Worm (Caenorhabditis elegans) whole organism, young adult: ENCODE results near the gene ensh-1.

ENCODE experiments used
- B0019.2 ChIP-seq: fragments of 200-800 bp; sonication (Bioruptor generic); conservative IDR thresholded peaks from 2 replicates; pipeline ENCODE4 v1.3.6; 2022; ENCODE audit warnings: missing genetic modification reagents, missing genetic modification characterization, missing compliant biosample characterization
- B0035.1 ChIP-seq: sonication (generic microtip); optimal IDR thresholded peaks from 2 replicates; lab custom pipeline; 2016; ENCODE audit warnings: missing genetic modification characterization, mild to moderate bottlenecking, missing compliant biosample characterization, missing genotype, missing genetic modification reagents
- D2030.7 ChIP-seq: fragments of 200-800 bp; sonication (Bioruptor generic); IDR thresholded peaks from 2 replicates; pipeline ENCODE4 v1.3.6; 2022; ENCODE audit warnings: missing genetic modification reagents, missing genetic modification characterization, missing compliant biosample characterization
- F37B4.10 ChIP-seq: fragments of 200-800 bp; sonication (Bioruptor generic); IDR thresholded peaks from 2 replicates; pipeline ENCODE4 v1.3.6; 2022; ENCODE audit warnings: missing genetic modification characterization, missing compliant biosample characterization
- F57A8.1 ChIP-seq: fragments of 200-800 bp; sonication (Bioruptor generic); optimal IDR thresholded peaks from 2 replicates; lab custom pipeline; 2018; ENCODE audit warnings: mild to moderate bottlenecking, missing genetic modification characterization, moderate library complexity, missing compliant biosample characterization
- F57C9.4 ChIP-seq: sonication (generic microtip); optimal IDR thresholded peaks from 2 replicates; lab custom pipeline; 2017; ENCODE audit warnings: mild to moderate bottlenecking, missing genetic modification characterization, missing compliant biosample characterization
- Y53F4B.3 ChIP-seq: fragments of 200-800 bp; sonication (Bioruptor generic); IDR thresholded peaks from 2 replicates; pipeline ENCODE4 v1.3.6; 2022; ENCODE audit warnings: missing genetic modification reagents, missing genetic modification characterization, missing compliant biosample characterization
- Y56A3A.18 ChIP-seq: fragments of 200-800 bp; sonication (Bioruptor generic); IDR thresholded peaks from 2 replicates; pipeline ENCODE4 v1.3.6; 2022; ENCODE audit warnings: missing genetic modification reagents, missing genetic modification characterization, missing compliant biosample characterization
- ama-1 ChIP-seq, 3 experiments: fragments of 150-350 bp in 1 of 3; sonication (generic microtip) in 2 of 3; optimal IDR thresholded peaks; 2 replicates each; lab custom pipeline; 2014 to 2018; ENCODE audit warnings: missing biosample characterization in 2 of 3, missing genetic modification characterization in 2 of 3, missing genetic modification reagents in 2 of 3
- aptf-3 ChIP-seq: fragments of 200-800 bp; sonication (Bioruptor generic); IDR thresholded peaks from 2 replicates; pipeline ENCODE4 v1.3.6; 2022; ENCODE audit warnings: missing genetic modification characterization, missing compliant biosample characterization
- attf-5 ChIP-seq: fragments of 200-800 bp; sonication (Bioruptor generic); optimal IDR thresholded peaks from 2 replicates; lab custom pipeline; 2018; ENCODE audit warnings: mild to moderate bottlenecking, missing genetic modification characterization, missing compliant biosample characterization
- attf-6 ChIP-seq: fragments of 200-800 bp; sonication (Bioruptor generic); IDR thresholded peaks from 2 replicates; pipeline ENCODE4 v1.3.6; 2022; ENCODE audit warnings: missing genetic modification reagents, missing genetic modification characterization, missing compliant biosample characterization
- ceh-58 ChIP-seq: fragments of 200-800 bp; sonication (Bioruptor generic); IDR thresholded peaks from 2 replicates; pipeline ENCODE4 v1.3.6; 2022; ENCODE audit warnings: missing genetic modification characterization, missing compliant biosample characterization
- dox-1 ChIP-seq: fragments of 200-800 bp; sonication (Bioruptor generic); IDR thresholded peaks from 2 replicates; pipeline ENCODE4 v1.3.6; 2022; ENCODE audit warnings: missing genetic modification reagents, missing genetic modification characterization, missing compliant biosample characterization
- egl-18 ChIP-seq: fragments of 200-800 bp; sonication (Bioruptor generic); IDR thresholded peaks from 2 replicates; pipeline ENCODE4 v1.3.6; 2022; ENCODE audit warnings: missing genetic modification reagents, missing genetic modification characterization, missing compliant biosample characterization
- egl-44 ChIP-seq: fragments of 200-800 bp; sonication (Bioruptor generic); IDR thresholded peaks from 2 replicates; pipeline ENCODE4 v1.3.6; 2022; ENCODE audit warnings: missing genetic modification reagents, missing genetic modification characterization, missing compliant biosample characterization
- egrh-3 ChIP-seq: fragments of 200-800 bp; sonication (Bioruptor generic); IDR thresholded peaks from 2 replicates; pipeline ENCODE4 v1.3.6; 2022; ENCODE audit warnings: missing genetic modification reagents, missing genetic modification characterization, missing compliant biosample characterization
- ets-4 ChIP-seq: fragments of 200-800 bp; sonication (Bioruptor generic); optimal IDR thresholded peaks from 2 replicates; lab custom pipeline; 2018; ENCODE audit warnings: mild to moderate bottlenecking, missing genetic modification characterization, missing compliant biosample characterization
- fkh-3 ChIP-seq: sonication (generic microtip); optimal IDR thresholded peaks from 2 replicates; lab custom pipeline; 2016; ENCODE audit warnings: mild to moderate bottlenecking, missing genetic modification characterization, missing compliant biosample characterization
- him-1 ChIP-seq: sonication (generic microtip); optimal IDR thresholded peaks from 2 replicates; lab custom pipeline; 2016; ENCODE audit warnings: missing genotype, missing genetic modification reagents, missing genetic modification characterization, missing compliant biosample characterization
- hmg-1.2 ChIP-seq: fragments of 200-800 bp; sonication (Bioruptor generic); IDR thresholded peaks from 2 replicates; pipeline ENCODE4 v1.3.6; 2022; ENCODE audit warnings: missing genetic modification reagents, missing genetic modification characterization, missing compliant biosample characterization
- hmg-20 ChIP-seq: fragments of 200-800 bp; sonication (Bioruptor generic); IDR thresholded peaks from 2 replicates; pipeline ENCODE4 v1.3.6; 2022; ENCODE audit warnings: missing genetic modification reagents, missing genetic modification characterization, missing compliant biosample characterization
- hsf-1 ChIP-seq: fragments of 200-800 bp; sonication (Bioruptor generic); IDR thresholded peaks from 2 replicates; pipeline ENCODE4 v1.3.6; 2022; ENCODE audit warnings: missing genetic modification reagents, missing genetic modification characterization, missing compliant biosample characterization
- let-526 ChIP-seq: fragments of 200-800 bp; sonication (Bioruptor generic); IDR thresholded peaks from 2 replicates; pipeline ENCODE4 v1.3.6; 2022; ENCODE audit warnings: missing genetic modification reagents, missing genetic modification characterization, missing compliant biosample characterization
- madf-3 ChIP-seq: fragments of 200-800 bp; sonication (Bioruptor generic); IDR thresholded peaks from 2 replicates; pipeline ENCODE4 v1.3.6; 2022; ENCODE audit warnings: missing genetic modification reagents, missing genetic modification characterization, missing compliant biosample characterization
- mcd-1 ChIP-seq: fragments of 200-800 bp; sonication (Bioruptor generic); IDR thresholded peaks from 2 replicates; pipeline ENCODE4 v1.3.6; 2022; ENCODE audit warnings: missing genetic modification reagents, missing genetic modification characterization, missing compliant biosample characterization
- nfya-1 ChIP-seq: sonication (generic microtip); optimal IDR thresholded peaks from 2 replicates; lab custom pipeline; 2017; ENCODE audit warnings: antibody characterized with exemption, missing compliant biosample characterization, missing genetic modification characterization, borderline replicate concordance; ENCODE audit not compliant: insufficient read depth
- nhr-27 ChIP-seq: fragments of 200-800 bp; sonication (Bioruptor generic); optimal IDR thresholded peaks from 2 replicates; lab custom pipeline; 2018; ENCODE audit warnings: mild to moderate bottlenecking, missing genetic modification characterization, moderate library complexity, missing compliant biosample characterization
- nhr-80 ChIP-seq: sonication (generic microtip); optimal IDR thresholded peaks from 2 replicates; lab custom pipeline; 2016; ENCODE audit warnings: missing genetic modification characterization, missing compliant biosample characterization
- nhr-90 ChIP-seq: sonication (generic microtip); optimal IDR thresholded peaks from 2 replicates; lab custom pipeline; 2016; ENCODE audit warnings: missing genotype, mild to moderate bottlenecking, missing genetic modification characterization, missing compliant biosample characterization
- pbrm-1 ChIP-seq: fragments of 200-800 bp; sonication (Bioruptor generic); IDR thresholded peaks from 2 replicates; pipeline ENCODE4 v1.3.6; 2022; ENCODE audit warnings: missing genetic modification reagents, missing genetic modification characterization, missing compliant biosample characterization
- pha-4 ChIP-seq: fragments of 150-350 bp; sonication (generic microtip); optimal IDR thresholded peaks from 2 replicates; lab custom pipeline; 2014; ENCODE audit warnings: missing biosample characterization, missing genetic modification reagents, missing genetic modification characterization
- snpc-1.3 ChIP-seq: sonication (generic microtip); optimal IDR thresholded peaks from 2 replicates; lab custom pipeline; 2017; ENCODE audit warnings: missing genetic modification characterization, mild to moderate bottlenecking, missing compliant biosample characterization, antibody characterized with exemption, moderate library complexity, missing genotype, missing genetic modification reagents; ENCODE audit not compliant: insufficient read depth
- sptf-2 ChIP-seq: fragments of 200-800 bp; sonication (Bioruptor generic); optimal IDR thresholded peaks from 2 replicates; lab custom pipeline; 2018; ENCODE audit warnings: mild to moderate bottlenecking, missing genetic modification characterization, missing compliant biosample characterization
- tbp1 ChIP-seq: fragments of 200-800 bp; sonication (Bioruptor generic); optimal IDR thresholded peaks from 2 replicates; lab custom pipeline; 2018; ENCODE audit warnings: mild to moderate bottlenecking, missing genetic modification characterization, missing compliant biosample characterization
- tbx-9 ChIP-seq: sonication (generic microtip); optimal IDR thresholded peaks from 2 replicates; lab custom pipeline; 2016; ENCODE audit warnings: borderline replicate concordance, missing genetic modification characterization, inconsistent platforms, missing compliant biosample characterization
- unc-130 ChIP-seq: sonication (generic microtip); optimal IDR thresholded peaks from 2 replicates; lab custom pipeline; 2016; ENCODE audit warnings: missing genetic modification reagents, missing genetic modification characterization, missing compliant biosample characterization
- unc-62 ChIP-seq: fragments of 150-350 bp; optimal IDR thresholded peaks from 2 replicates; lab custom pipeline; 2014; ENCODE audit warnings: missing biosample characterization, missing genetic modification reagents, missing genetic modification characterization
- xnd-1 ChIP-seq: sonication (generic microtip); optimal IDR thresholded peaks from 2 replicates; lab custom pipeline; 2016; ENCODE audit warnings: missing genotype, missing genetic modification reagents, missing genetic modification characterization, missing compliant biosample characterization
- zfh-2 ChIP-seq: fragments of 200-800 bp; sonication (Bioruptor generic); conservative IDR thresholded peaks from 2 replicates; pipeline ENCODE4 v1.3.6; 2022; ENCODE audit warnings: missing genetic modification reagents, missing genetic modification characterization, missing compliant biosample characterization
- ztf-18 ChIP-seq: sonication (generic microtip); optimal IDR thresholded peaks from 2 replicates; lab custom pipeline; 2016; ENCODE audit warnings: missing genotype, mild to moderate bottlenecking, missing genetic modification characterization, missing compliant biosample characterization
- ztf-22 ChIP-seq: fragments of 200-800 bp; sonication (Bioruptor generic); optimal IDR thresholded peaks from 2 replicates; lab custom pipeline; 2018; ENCODE audit warnings: mild to moderate bottlenecking, missing genetic modification characterization, moderate library complexity, missing compliant biosample characterization
- ztf-3 ChIP-seq: fragments of 200-800 bp; sonication (Bioruptor generic); optimal IDR thresholded peaks from 2 replicates; lab custom pipeline; 2018; ENCODE audit warnings: mild to moderate bottlenecking, missing genetic modification characterization, missing compliant biosample characterization

ensh-1 gene

ce11 chrX:8902920-8903319 is 2.3 kb upstream of the ensh-1 start:
- no peak for TF ChIP-seq madf-3 (GFP tag; lab: Robert Waterston, UW)

ce11 chrX:8911077-8911476 is 5.9 kb downstream of the ensh-1 start, which contains the start of gene cyn-8:
cyn-8 (plus strand) TSS chrX:8911293.
- TF ChIP-seq pbrm-1 (GFP tag; lab: Robert Waterston, UW) (no peak), egl-44 (GFP tag; lab: Robert Waterston, UW) (no peak), dox-1 (GFP tag; lab: Robert Waterston, UW) (0 out of 2 replicates have a peak, but pooled peaks have one; percentile 28), nhr-80 (tag; lab: Kevin White, UChicago) (peak; percentile 40), unc-130 (GFP tag; lab: Kevin White, UChicago) (no peak), ztf-22 (GFP tag; lab: Kevin White, UChicago) (no peak), sptf-2 (GFP tag; lab: Kevin White, UChicago) (no peak), xnd-1 (tag; lab: Kevin White, UChicago) (no peak), attf-6 (GFP tag; lab: Robert Waterston, UW) (no peak), tbp1 (GFP tag; lab: Kevin White, UChicago) (peak; percentile 19), ztf-18 (tag; lab: Kevin White, UChicago) (no peak), ceh-58 (GFP tag; lab: Robert Waterston, UW) (no peak), madf-3 (GFP tag; lab: Robert Waterston, UW) (no peak), aptf-3 (GFP tag; lab: Robert Waterston, UW) (no peak), F57A8.1 (no peak), mcd-1 (GFP tag; lab: Robert Waterston, UW) (peak; percentile 91), hsf-1 (GFP tag; lab: Robert Waterston, UW) (no peak), F37B4.10 (GFP tag; lab: Robert Waterston, UW) (no peak), ets-4 (no peak), B0035.1 (tag; lab: Kevin White, UChicago) (no peak), hmg-1.2 (GFP tag; lab: Robert Waterston, UW) (peak; percentile 21; the same call in 1 of the 2 replicates), ztf-3 (no peak), attf-5 (GFP tag; lab: Kevin White, UChicago) (no peak), nfya-1 (tag; lab: Kevin White, UChicago) (no peak), fkh-3 (tag; lab: Kevin White, UChicago) (no peak), tbx-9 (tag; lab: Kevin White, UChicago) (no peak), Y53F4B.3 (GFP tag; lab: Robert Waterston, UW) (no peak), let-526 (GFP tag; lab: Robert Waterston, UW) (0 out of 2 replicates have a peak, but pooled peaks have one; percentile 8), pha-4 (no peak)

- TF ChIP-seq hmg-20 (GFP tag; lab: Robert Waterston, UW): no peak
- no peak for TF ChIP-seq ceh-58 (GFP tag; lab: Robert Waterston, UW)
- peak; percentile 63 for TF ChIP-seq zfh-2 (GFP tag; lab: Robert Waterston, UW)
These were observed 12.5 kb downstream of the ensh-1 start for ce11 chrX:8917730-8918129.

ce11 chrX:8918792-8919191 is 13.6 kb downstream of the ensh-1 start:
- TF ChIP-seq mcd-1 (GFP tag; lab: Robert Waterston, UW) (no peak), snpc-1.3 (tag; lab: Kevin White, UChicago) (no peak), F57C9.4 (tag; lab: Kevin White, UChicago) (no peak), B0019.2 (no peak), ceh-58 (GFP tag; lab: Robert Waterston, UW) (no peak), tbx-9 (tag; lab: Kevin White, UChicago) (no peak), egrh-3 (GFP tag; lab: Robert Waterston, UW) (no peak), Y56A3A.18 (GFP tag; lab: Robert Waterston, UW) (no peak), nhr-27 (tag; lab: Kevin White, UChicago) (no peak), fkh-3 (tag; lab: Kevin White, UChicago) (no peak), egl-18 (GFP tag; lab: Robert Waterston, UW) (no peak), D2030.7 (GFP tag; lab: Robert Waterston, UW) (no peak), unc-62 (GFP tag; lab: Kevin White, UChicago) (no peak), nhr-90 (tag; lab: Kevin White, UChicago) (no peak), ztf-22 (GFP tag; lab: Kevin White, UChicago) (no peak), him-1 (tag; lab: Kevin White, UChicago) (no peak), ama-1 (optimal IDR thresholded peaks at IDR 0.05; lab: Kevin White, UChicago) (no peak), ama-1 (GFP tag; optimal IDR thresholded peaks at IDR 0.05; lab: Kevin White, UChicago) (no peak)
